Worm (Caenorhabditis elegans) whole organism, late embryonic: ENCODE results near the gene tsg-101.

Source experiments
- C08G9.2 ChIP-seq: sonication (generic microtip); optimal IDR thresholded peaks from 2 replicates; lab custom pipeline; 2016; ENCODE audit warnings: mild to moderate bottlenecking, missing genetic modification characterization, moderate library complexity, missing compliant biosample characterization
- C38D4.7 ChIP-seq: fragments of 200-800 bp; sonication (Bioruptor generic); optimal IDR thresholded peaks from 2 replicates; lab custom pipeline; 2018; ENCODE audit warnings: mild to moderate bottlenecking, missing genetic modification characterization, moderate library complexity, missing compliant biosample characterization
- F13H6.1 ChIP-seq: sonication (generic microtip); optimal IDR thresholded peaks from 2 replicates; lab custom pipeline; 2016; ENCODE audit warnings: missing genetic modification characterization, missing compliant biosample characterization
- K09A11.1 ChIP-seq: sonication (generic microtip); optimal IDR thresholded peaks from 2 replicates; lab custom pipeline; 2017; ENCODE audit warnings: antibody characterized with exemption, mild to moderate bottlenecking, missing genetic modification characterization, missing compliant biosample characterization; ENCODE audit not compliant: insufficient read depth
- T23F11.4 ChIP-seq: fragments of 200-800 bp; sonication (Bioruptor generic); optimal IDR thresholded peaks from 2 replicates; lab custom pipeline; 2018; ENCODE audit warnings: mild to moderate bottlenecking, missing genetic modification characterization, missing compliant biosample characterization
- Y22D7AL.16 ChIP-seq: sonication (generic microtip); optimal IDR thresholded peaks from 2 replicates; lab custom pipeline; 2016; ENCODE audit warnings: missing genetic modification characterization, missing compliant biosample characterization
- ceh-18 ChIP-seq: sonication (generic microtip); optimal IDR thresholded peaks from 2 replicates; lab custom pipeline; 2016; ENCODE audit warnings: missing genetic modification characterization, missing compliant biosample characterization
- ceh-30 ChIP-seq: fragments of 150-350 bp; optimal IDR thresholded peaks from 2 replicates; lab custom pipeline; 2014; ENCODE audit warnings: missing biosample characterization, missing genetic modification characterization
- ceh-34 ChIP-seq: sonication (generic microtip); optimal IDR thresholded peaks from 2 replicates; lab custom pipeline; 2016; ENCODE audit warnings: mild to moderate bottlenecking, missing genetic modification characterization, missing compliant biosample characterization
- ceh-45 ChIP-seq: fragments of 200-800 bp; sonication (Bioruptor generic); IDR thresholded peaks from 2 replicates; pipeline ENCODE4 v1.3.6; 2022; ENCODE audit warnings: missing genetic modification reagents, missing genetic modification characterization, missing compliant biosample characterization
- ceh-48 ChIP-seq: sonication (generic microtip); optimal IDR thresholded peaks from 2 replicates; lab custom pipeline; 2016; ENCODE audit warnings: missing genetic modification characterization, inconsistent platforms, missing compliant biosample characterization
- ceh-6 ChIP-seq: fragments of 200-800 bp; sonication (Bioruptor generic); optimal IDR thresholded peaks from 2 replicates; lab custom pipeline; 2018; ENCODE audit warnings: mild to moderate bottlenecking, missing genetic modification characterization, missing compliant biosample characterization
- ceh-9 ChIP-seq: sonication (generic microtip); optimal IDR thresholded peaks from 2 replicates; lab custom pipeline; 2016; ENCODE audit warnings: mild to moderate bottlenecking, missing genetic modification characterization, inconsistent platforms, missing compliant biosample characterization
- che-1 ChIP-seq: sonication (generic microtip); optimal IDR thresholded peaks from 2 replicates; lab custom pipeline; 2016; ENCODE audit warnings: mild to moderate bottlenecking, missing genetic modification characterization, missing compliant biosample characterization
- dve-1 ChIP-seq: sonication (generic microtip); optimal IDR thresholded peaks from 2 replicates; lab custom pipeline; 2017; ENCODE audit warnings: antibody characterized with exemption, mild to moderate bottlenecking, missing genetic modification characterization, missing compliant biosample characterization
- ets-4 ChIP-seq: sonication (generic microtip); optimal IDR thresholded peaks from 2 replicates; lab custom pipeline; 2016; ENCODE audit warnings: missing genetic modification characterization, missing compliant biosample characterization
- eyg-1 ChIP-seq: sonication (generic microtip); optimal IDR thresholded peaks from 2 replicates; lab custom pipeline; 2016; ENCODE audit warnings: missing genotype, missing genetic modification characterization, missing compliant biosample characterization
- fkh-10 ChIP-seq: fragments of 150-350 bp; optimal IDR thresholded peaks from 2 replicates; lab custom pipeline; 2014; ENCODE audit warnings: missing biosample characterization, missing genetic modification reagents, missing genetic modification characterization
- fkh-6 ChIP-seq: sonication (generic microtip); optimal IDR thresholded peaks from 2 replicates; lab custom pipeline; 2016; ENCODE audit warnings: missing genetic modification characterization, missing compliant biosample characterization
- gmeb-2 ChIP-seq: sonication (generic microtip); optimal IDR thresholded peaks from 2 replicates; lab custom pipeline; 2016; ENCODE audit warnings: missing genetic modification characterization, inconsistent platforms, missing compliant biosample characterization
- hlh-13 ChIP-seq: fragments of 200-800 bp; sonication (Bioruptor generic); optimal IDR thresholded peaks from 2 replicates; lab custom pipeline; 2018; ENCODE audit warnings: mild to moderate bottlenecking, missing genetic modification characterization, missing compliant biosample characterization
- hlh-6 ChIP-seq: sonication (generic microtip); optimal IDR thresholded peaks from 2 replicates; lab custom pipeline; 2016; ENCODE audit warnings: missing genotype, missing genetic modification characterization, missing compliant biosample characterization
- lim-6 ChIP-seq: sonication (generic microtip); optimal IDR thresholded peaks from 2 replicates; lab custom pipeline; 2016; ENCODE audit warnings: missing genetic modification characterization, missing compliant biosample characterization
- nfya-1 ChIP-seq: sonication (generic microtip); optimal IDR thresholded peaks from 2 replicates; lab custom pipeline; 2017; ENCODE audit warnings: missing genetic modification characterization, mild to moderate bottlenecking, missing compliant biosample characterization, antibody characterized with exemption, moderate library complexity
- nhr-11 ChIP-seq: fragments of 150-350 bp; optimal IDR thresholded peaks from 2 replicates; lab custom pipeline; 2014; ENCODE audit warnings: missing biosample characterization, missing genetic modification characterization
- nhr-232 ChIP-seq: sonication (generic microtip); optimal IDR thresholded peaks from 2 replicates; lab custom pipeline; 2016; ENCODE audit warnings: missing genetic modification characterization, missing compliant biosample characterization
- npax-4 ChIP-seq: sonication (generic microtip); optimal IDR thresholded peaks from 2 replicates; lab custom pipeline; 2016; ENCODE audit warnings: missing genetic modification characterization, missing compliant biosample characterization
- odd-2 ChIP-seq: sonication (generic microtip); optimal IDR thresholded peaks from 2 replicates; lab custom pipeline; 2017; ENCODE audit warnings: antibody characterized with exemption, mild to moderate bottlenecking, missing genetic modification characterization, missing compliant biosample characterization
- pat-9 ChIP-seq: fragments of 200-800 bp; sonication (Bioruptor generic); optimal IDR thresholded peaks from 2 replicates; lab custom pipeline; 2018; ENCODE audit warnings: mild to moderate bottlenecking, missing genetic modification characterization, moderate library complexity, missing compliant biosample characterization
- pax-1 ChIP-seq: fragments of 150-350 bp; optimal IDR thresholded peaks from 2 replicates; lab custom pipeline; 2014; ENCODE audit warnings: missing biosample characterization, missing genetic modification characterization
- pha-4 ChIP-seq: fragments of 150-350 bp; optimal IDR thresholded peaks from 2 replicates; lab custom pipeline; 2018; ENCODE audit warnings: missing biosample characterization, missing genetic modification reagents, missing genetic modification characterization
- pros-1 ChIP-seq: fragments of 150-350 bp; optimal IDR thresholded peaks from 2 replicates; lab custom pipeline; 2014; ENCODE audit warnings: missing biosample characterization, missing genetic modification reagents, missing genetic modification characterization
- rnt-1 ChIP-seq: sonication (generic microtip); optimal IDR thresholded peaks from 2 replicates; lab custom pipeline; 2016; ENCODE audit warnings: missing genetic modification characterization, missing compliant biosample characterization
- sdc-2 ChIP-seq: sonication (generic microtip); optimal IDR thresholded peaks from 2 replicates; lab custom pipeline; 2016; ENCODE audit warnings: missing genotype, missing genetic modification characterization, missing compliant biosample characterization
- tbx-2 ChIP-seq: sonication (generic microtip); optimal IDR thresholded peaks from 2 replicates; lab custom pipeline; 2016; ENCODE audit warnings: missing genetic modification characterization, missing compliant biosample characterization
- unc-3 ChIP-seq, 2 experiments: fragments of 200-800 bp in 1 of 2; sonication (Bioruptor generic) in 1 of 2; sonication (generic microtip) in 1 of 2; conservative IDR thresholded peaks in 1 of 2; optimal IDR thresholded peaks in 1 of 2; 2 replicates each; pipeline versions ENCODE4 v1.3.6 to Lab custom; 2016 to 2022; ENCODE audit warnings: missing compliant biosample characterization in 2 of 2, missing genetic modification characterization in 2 of 2, missing genetic modification reagents in 1 of 2
- unc-42 ChIP-seq: sonication (generic microtip); optimal IDR thresholded peaks from 2 replicates; lab custom pipeline; 2016; ENCODE audit warnings: missing genotype, missing genetic modification characterization, missing compliant biosample characterization
- unc-55 ChIP-seq: sonication (generic microtip); optimal IDR thresholded peaks from 2 replicates; lab custom pipeline; 2017; ENCODE audit warnings: missing biosample characterization, missing genetic modification reagents, missing genetic modification characterization

tsg-101 gene

DNA sequence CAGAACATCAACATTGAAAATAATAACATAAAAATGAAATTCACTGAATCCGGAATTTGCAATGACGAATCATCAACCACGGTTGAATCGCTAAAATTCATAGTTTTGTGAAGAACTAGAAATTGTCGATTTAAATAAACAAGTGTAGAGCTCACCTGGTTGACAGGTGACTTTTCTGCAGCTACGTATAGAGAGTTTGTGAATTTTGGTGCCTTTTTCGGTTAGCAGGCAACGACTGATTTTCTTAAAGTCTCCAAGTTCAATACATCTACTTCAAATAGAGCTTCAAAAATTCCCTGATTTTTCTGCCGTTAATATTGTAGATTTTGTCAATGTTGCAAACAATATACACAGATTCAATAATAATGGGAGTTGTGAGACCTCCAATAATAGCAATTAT is 37.2 kb downstream of the tsg-101 start, which contains the start of gene srz-69:
Gene srz-69 (minus strand): TSS at position 101 of the 400 bp plus-strand sequence.
- TF ChIP-seq sdc-2 (tag; lab: Kevin White, UChicago) (no peak), gmeb-2 (no peak), unc-3 (GFP tag; conservative IDR thresholded peaks at IDR 0.05; lab: Robert Waterston, UW) (no peak), unc-3 (tag; optimal IDR thresholded peaks at IDR 0.05; lab: Kevin White, UChicago) (no peak), T23F11.4 (GFP tag; lab: Kevin White, UChicago) (no peak), K09A11.1 (tag; lab: Kevin White, UChicago) (no peak), pat-9 (no peak), nhr-11 (tag; lab: Kevin White, UChicago) (no peak), lim-6 (tag; lab: Kevin White, UChicago) (no peak), ceh-9 (no peak), npax-4 (tag; lab: Kevin White, UChicago) (no peak), hlh-6 (tag; lab: Kevin White, UChicago) (no peak), pha-4 (tag; lab: Kevin White, UChicago) (no peak), ceh-34 (no peak), F13H6.1 (no peak), ceh-6 (GFP tag; lab: Kevin White, UChicago) (no peak), che-1 (tag; lab: Kevin White, UChicago) (no peak), ceh-45 (GFP tag; lab: Robert Waterston, UW) (no peak), ceh-30 (no peak), C08G9.2 (tag; lab: Kevin White, UChicago) (no peak), C38D4.7 (GFP tag; lab: Kevin White, UChicago) (no peak)

DNA sequence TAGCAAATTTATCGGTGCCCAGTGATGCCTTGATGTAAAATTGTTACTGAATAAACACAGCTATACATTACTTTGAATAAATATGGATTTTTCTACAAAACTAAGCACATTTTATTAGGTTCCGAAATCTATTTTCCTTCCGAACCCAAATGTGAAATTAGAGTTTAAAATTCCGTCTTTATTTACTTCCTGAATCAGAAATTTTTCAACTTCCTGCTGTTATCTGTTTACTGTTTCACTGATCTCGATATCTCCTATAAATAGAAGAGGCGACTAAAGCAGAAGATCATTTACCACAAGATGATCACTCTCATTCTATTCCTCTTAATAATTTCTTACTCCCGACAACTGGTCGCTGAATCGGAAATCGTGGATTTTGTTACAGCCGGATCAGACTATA is 44.6 kb downstream of the tsg-101 start, which contains the start of gene F58E2.2:
Gene F58E2.2 (plus strand): TSS at position 301 of the 400 bp plus-strand sequence.
- TF ChIP-seq unc-42 (no peak), Y22D7AL.16 (tag; lab: Kevin White, UChicago) (no peak), ceh-48 (tag; lab: Kevin White, UChicago) (no peak), tbx-2 (tag; lab: Kevin White, UChicago) (no peak), ceh-30 (no peak), ets-4 (tag; lab: Kevin White, UChicago) (no peak), unc-55 (GFP tag; lab: Kevin White, UChicago) (no peak), nfya-1 (tag; lab: Kevin White, UChicago) (no peak), F13H6.1 (no peak), pax-1 (tag; lab: Kevin White, UChicago) (no peak), nhr-232 (tag; lab: Kevin White, UChicago) (no peak), rnt-1 (tag; lab: Kevin White, UChicago) (no peak), nhr-11 (tag; lab: Kevin White, UChicago) (no peak)

- no peak for TF ChIP-seq sdc-2 (tag; lab: Kevin White, UChicago)
- no peak for TF ChIP-seq eyg-1 (tag; lab: Kevin White, UChicago)
- no peak for TF ChIP-seq fkh-6 (tag; lab: Kevin White, UChicago)
- TF ChIP-seq pha-4 (tag; lab: Kevin White, UChicago), result no peak
- no peak for TF ChIP-seq ceh-18 (tag; lab: Kevin White, UChicago)
- no peak for TF ChIP-seq pax-1 (tag; lab: Kevin White, UChicago)
- TF ChIP-seq hlh-13 (GFP tag; lab: Kevin White, UChicago), result no peak
- no peak for TF ChIP-seq dve-1
These were observed 46.6 kb downstream of the tsg-101 start for ce11 chrIV:3467751-3468150.

ce11 chrIV:3467128-3467527 is 47.2 kb downstream of the tsg-101 start, which contains the start of gene F58E2.3:
TSS of gene F58E2.3 (plus strand) at chrIV:3467428.
- TF ChIP-seq fkh-10 (GFP tag; lab: Kevin White, UChicago), result no peak
- no peak for TF ChIP-seq unc-55 (GFP tag; lab: Kevin White, UChicago)
- no peak for TF ChIP-seq pros-1 (tag; lab: Kevin White, UChicago)
- TF ChIP-seq dve-1, result no peak
- no peak for TF ChIP-seq gmeb-2
- TF ChIP-seq che-1 (tag; lab: Kevin White, UChicago), result no peak
- no peak for TF ChIP-seq T23F11.4 (GFP tag; lab: Kevin White, UChicago)
- no peak for TF ChIP-seq tbx-2 (tag; lab: Kevin White, UChicago)
- no peak for TF ChIP-seq K09A11.1 (tag; lab: Kevin White, UChicago)
- TF ChIP-seq odd-2 (tag; lab: Kevin White, UChicago), result no peak
